Worm (Caenorhabditis elegans): ENCODE measurements around the gene srx-95.

- no peak for TF ChIP-seq tbx-2 (tag; optimal IDR thresholded peaks at IDR 0.05)
- TF ChIP-seq unc-30 (tag; optimal IDR thresholded peaks at IDR 0.05), result no peak
- TF ChIP-seq lin-15B (tag; optimal IDR thresholded peaks at IDR 0.05), result no peak
- TF ChIP-seq snpc-4 (tag; optimal IDR thresholded peaks at IDR 0.05), result no peak
- TF ChIP-seq jun-1 (tag; optimal IDR thresholded peaks at IDR 0.05), result no peak
- TF ChIP-seq unc-130 (tag; optimal IDR thresholded peaks at IDR 0.05), result no peak
- TF ChIP-seq elt-2 (tag; optimal IDR thresholded peaks at IDR 0.05), result no peak
- no peak for TF ChIP-seq nhr-76 (tag; optimal IDR thresholded peaks at IDR 0.05)
- no peak for TF ChIP-seq ceh-8 (GFP tag; optimal IDR thresholded peaks at IDR 0.05)
- no peak for TF ChIP-seq ceh-82 (tag; optimal IDR thresholded peaks at IDR 0.05)
- TF ChIP-seq nhr-237 (tag; optimal IDR thresholded peaks at IDR 0.05), result no peak
- TF ChIP-seq nhr-28 (tag; optimal IDR thresholded peaks at IDR 0.05), result no peak
- TF ChIP-seq hpl-2 (GFP tag; optimal IDR thresholded peaks at IDR 0.05), result no peak
Observed at ce11 chrII:6705593-6706228, 48.9 kb downstream of the srx-95 start, which contains the start of gene rpy-1.
